Worm (Caenorhabditis elegans) whole organism, young adult: Measurements from ENCODE around the gene C18H7.7.
A peak's percentile ranks its signal among the peaks of the same experiment; 100 is the strongest.

ENCODE experiments used
- B0261.1 ChIP-seq: sonication (generic microtip); optimal IDR thresholded peaks from 2 replicates; lab custom pipeline; 2016; ENCODE audit warnings: mild to moderate bottlenecking, missing genetic modification characterization, moderate library complexity, missing compliant biosample characterization
- B0336.3 ChIP-seq: fragments of 200-800 bp; sonication (Bioruptor generic); IDR thresholded peaks from 2 replicates; pipeline ENCODE4 v1.3.6; 2022; ENCODE audit warnings: missing genetic modification characterization, missing compliant biosample characterization
- C17E4.6 ChIP-seq: fragments of 200-800 bp; sonication (Bioruptor generic); IDR thresholded peaks from 2 replicates; pipeline ENCODE4 v1.3.6; 2022; ENCODE audit warnings: missing genetic modification reagents, missing genetic modification characterization, missing compliant biosample characterization
- F33H1.4 ChIP-seq: fragments of 200-800 bp; sonication (Bioruptor generic); IDR thresholded peaks from 2 replicates; pipeline ENCODE4 v1.3.6; 2022; ENCODE audit warnings: missing genetic modification reagents, missing genetic modification characterization, missing compliant biosample characterization
- F55B11.4 ChIP-seq: sonication (generic microtip); optimal IDR thresholded peaks from 2 replicates; lab custom pipeline; 2016; ENCODE audit warnings: missing compliant biosample characterization, missing genetic modification characterization, borderline replicate concordance; ENCODE audit not compliant: insufficient read depth
- Y56A3A.18 ChIP-seq: fragments of 200-800 bp; sonication (Bioruptor generic); IDR thresholded peaks from 2 replicates; pipeline ENCODE4 v1.3.6; 2022; ENCODE audit warnings: missing genetic modification reagents, missing genetic modification characterization, missing compliant biosample characterization
- Y67H2A.10 ChIP-seq: fragments of 200-800 bp; sonication (Bioruptor generic); conservative IDR thresholded peaks from 2 replicates; pipeline ENCODE4 v1.3.6; 2022; ENCODE audit warnings: missing genetic modification reagents, missing genetic modification characterization, missing compliant biosample characterization
- aptf-3 ChIP-seq: fragments of 200-800 bp; sonication (Bioruptor generic); IDR thresholded peaks from 2 replicates; pipeline ENCODE4 v1.3.6; 2022; ENCODE audit warnings: missing genetic modification characterization, missing compliant biosample characterization
- bed-1 ChIP-seq: fragments of 200-800 bp; sonication (Bioruptor generic); IDR thresholded peaks from 2 replicates; pipeline ENCODE4 v1.3.6; 2022; ENCODE audit warnings: missing genetic modification reagents, missing genetic modification characterization, missing compliant biosample characterization
- cebp-1 ChIP-seq, 2 experiments: fragments of 200-800 bp in 1 of 2; sonication (Bioruptor generic) in 1 of 2; sonication (generic microtip) in 1 of 2; IDR thresholded peaks in 1 of 2; optimal IDR thresholded peaks in 1 of 2; 2 replicates each; pipeline versions ENCODE4 v1.3.6 to Lab custom; 2017 to 2022; ENCODE audit warnings: missing compliant biosample characterization in 2 of 2, missing genetic modification characterization in 2 of 2, mild to moderate bottlenecking in 1 of 2, missing genetic modification reagents in 1 of 2, moderate library complexity in 1 of 2
- ceh-100 ChIP-seq: fragments of 200-800 bp; sonication (Bioruptor generic); IDR thresholded peaks from 2 replicates; pipeline ENCODE4 v1.3.6; 2022; ENCODE audit warnings: missing genetic modification reagents, missing genetic modification characterization, missing compliant biosample characterization
- ceh-40 ChIP-seq: fragments of 200-800 bp; sonication (Bioruptor generic); IDR thresholded peaks from 2 replicates; pipeline ENCODE4 v1.3.6; 2022; ENCODE audit warnings: missing genetic modification characterization, missing compliant biosample characterization
- dox-1 ChIP-seq: fragments of 200-800 bp; sonication (Bioruptor generic); IDR thresholded peaks from 2 replicates; pipeline ENCODE4 v1.3.6; 2022; ENCODE audit warnings: missing genetic modification reagents, missing genetic modification characterization, missing compliant biosample characterization
- dpff-1 ChIP-seq: sonication (generic microtip); optimal IDR thresholded peaks from 2 replicates; lab custom pipeline; 2017; ENCODE audit warnings: mild to moderate bottlenecking, missing genetic modification characterization, missing compliant biosample characterization
- dpl-1 ChIP-seq: fragments of 150-350 bp; optimal IDR thresholded peaks from 2 replicates; lab custom pipeline; 2014; ENCODE audit warnings: missing biosample characterization, missing genetic modification reagents, missing genetic modification characterization
- efl-1 ChIP-seq: fragments of 150-350 bp; optimal IDR thresholded peaks from 2 replicates; lab custom pipeline; 2014; ENCODE audit warnings: missing biosample characterization, missing genetic modification reagents, missing genetic modification characterization
- egrh-3 ChIP-seq: fragments of 200-800 bp; sonication (Bioruptor generic); IDR thresholded peaks from 2 replicates; pipeline ENCODE4 v1.3.6; 2022; ENCODE audit warnings: missing genetic modification reagents, missing genetic modification characterization, missing compliant biosample characterization
- fkh-3 ChIP-seq: sonication (generic microtip); optimal IDR thresholded peaks from 2 replicates; lab custom pipeline; 2016; ENCODE audit warnings: mild to moderate bottlenecking, missing genetic modification characterization, missing compliant biosample characterization
- him-1 ChIP-seq: sonication (generic microtip); optimal IDR thresholded peaks from 2 replicates; lab custom pipeline; 2016; ENCODE audit warnings: missing genotype, missing genetic modification reagents, missing genetic modification characterization, missing compliant biosample characterization
- hlh-12 ChIP-seq: sonication (generic microtip); optimal IDR thresholded peaks from 2 replicates; lab custom pipeline; 2016; ENCODE audit warnings: missing genetic modification characterization, missing compliant biosample characterization
- lin-26 ChIP-seq: fragments of 200-800 bp; sonication (Bioruptor generic); IDR thresholded peaks from 2 replicates; pipeline ENCODE4 v1.3.6; 2022; ENCODE audit warnings: missing genetic modification reagents, missing genetic modification characterization, missing compliant biosample characterization
- lin-40 ChIP-seq: sonication (generic microtip); optimal IDR thresholded peaks from 2 replicates; lab custom pipeline; 2016; ENCODE audit warnings: missing genetic modification characterization, mild to moderate bottlenecking, missing compliant biosample characterization, missing genotype, missing genetic modification reagents
- madf-10 ChIP-seq: sonication (generic microtip); optimal IDR thresholded peaks from 2 replicates; lab custom pipeline; 2016; ENCODE audit warnings: mild to moderate bottlenecking, missing genetic modification characterization, missing compliant biosample characterization
- madf-3 ChIP-seq: fragments of 200-800 bp; sonication (Bioruptor generic); IDR thresholded peaks from 2 replicates; pipeline ENCODE4 v1.3.6; 2022; ENCODE audit warnings: missing genetic modification reagents, missing genetic modification characterization, missing compliant biosample characterization
- madf-6 ChIP-seq: fragments of 200-800 bp; sonication (Bioruptor generic); IDR thresholded peaks from 2 replicates; pipeline ENCODE4 v1.3.6; 2022; ENCODE audit warnings: missing genetic modification reagents, missing genetic modification characterization, missing compliant biosample characterization
- madf-8 ChIP-seq: fragments of 200-800 bp; sonication (Bioruptor generic); conservative IDR thresholded peaks from 2 replicates; pipeline ENCODE4 v1.3.6; 2022; ENCODE audit warnings: missing genetic modification reagents, missing genetic modification characterization, missing compliant biosample characterization
- mcd-1 ChIP-seq: fragments of 200-800 bp; sonication (Bioruptor generic); IDR thresholded peaks from 2 replicates; pipeline ENCODE4 v1.3.6; 2022; ENCODE audit warnings: missing genetic modification reagents, missing genetic modification characterization, missing compliant biosample characterization
- mel-28 ChIP-seq: sonication (generic microtip); optimal IDR thresholded peaks from 2 replicates; lab custom pipeline; 2016; ENCODE audit warnings: borderline replicate concordance, mild to moderate bottlenecking, missing genetic modification characterization, missing compliant biosample characterization
- nhr-27 ChIP-seq: fragments of 200-800 bp; sonication (Bioruptor generic); optimal IDR thresholded peaks from 2 replicates; lab custom pipeline; 2018; ENCODE audit warnings: mild to moderate bottlenecking, missing genetic modification characterization, moderate library complexity, missing compliant biosample characterization
- nhr-80 ChIP-seq: sonication (generic microtip); optimal IDR thresholded peaks from 2 replicates; lab custom pipeline; 2016; ENCODE audit warnings: missing genetic modification characterization, missing compliant biosample characterization
- repo-1 ChIP-seq: sonication (generic microtip); optimal IDR thresholded peaks from 2 replicates; lab custom pipeline; 2017; ENCODE audit warnings: mild to moderate bottlenecking, missing genetic modification characterization, missing compliant biosample characterization
- snpc-3.4 ChIP-seq: sonication (generic microtip); optimal IDR thresholded peaks from 2 replicates; lab custom pipeline; 2017; ENCODE audit warnings: missing genetic modification characterization, mild to moderate bottlenecking, missing compliant biosample characterization, antibody characterized with exemption, moderate library complexity, missing genotype, missing genetic modification reagents
- snpc-4 ChIP-seq, 5 experiments: fragments of 150-350 bp in 1 of 5; sonication (generic microtip) in 4 of 5; optimal IDR thresholded peaks; 2 replicates each; lab custom pipeline; 2014 to 2018; ENCODE audit warnings: missing genetic modification characterization in 5 of 5, missing biosample characterization in 3 of 5, antibody characterized with exemption in 2 of 5, mild to moderate bottlenecking in 2 of 5, missing compliant biosample characterization in 2 of 5, missing genotype in 2 of 5, moderate library complexity in 2 of 5, missing genetic modification reagents in 1 of 5
- tbp1 ChIP-seq: fragments of 200-800 bp; sonication (Bioruptor generic); optimal IDR thresholded peaks from 2 replicates; lab custom pipeline; 2018; ENCODE audit warnings: mild to moderate bottlenecking, missing genetic modification characterization, missing compliant biosample characterization
- unc-130 ChIP-seq: sonication (generic microtip); optimal IDR thresholded peaks from 2 replicates; lab custom pipeline; 2016; ENCODE audit warnings: missing genetic modification reagents, missing genetic modification characterization, missing compliant biosample characterization
- zfh-2 ChIP-seq: fragments of 200-800 bp; sonication (Bioruptor generic); conservative IDR thresholded peaks from 2 replicates; pipeline ENCODE4 v1.3.6; 2022; ENCODE audit warnings: missing genetic modification reagents, missing genetic modification characterization, missing compliant biosample characterization
- ztf-18 ChIP-seq: sonication (generic microtip); optimal IDR thresholded peaks from 2 replicates; lab custom pipeline; 2016; ENCODE audit warnings: missing genotype, mild to moderate bottlenecking, missing genetic modification characterization, missing compliant biosample characterization
- ztf-22 ChIP-seq: fragments of 200-800 bp; sonication (Bioruptor generic); optimal IDR thresholded peaks from 2 replicates; lab custom pipeline; 2018; ENCODE audit warnings: mild to moderate bottlenecking, missing genetic modification characterization, moderate library complexity, missing compliant biosample characterization
- ztf-26 ChIP-seq: sonication (generic microtip); optimal IDR thresholded peaks from 2 replicates; lab custom pipeline; 2017; ENCODE audit warnings: missing genetic modification characterization, missing compliant biosample characterization

The C18H7.7 gene

DNA sequence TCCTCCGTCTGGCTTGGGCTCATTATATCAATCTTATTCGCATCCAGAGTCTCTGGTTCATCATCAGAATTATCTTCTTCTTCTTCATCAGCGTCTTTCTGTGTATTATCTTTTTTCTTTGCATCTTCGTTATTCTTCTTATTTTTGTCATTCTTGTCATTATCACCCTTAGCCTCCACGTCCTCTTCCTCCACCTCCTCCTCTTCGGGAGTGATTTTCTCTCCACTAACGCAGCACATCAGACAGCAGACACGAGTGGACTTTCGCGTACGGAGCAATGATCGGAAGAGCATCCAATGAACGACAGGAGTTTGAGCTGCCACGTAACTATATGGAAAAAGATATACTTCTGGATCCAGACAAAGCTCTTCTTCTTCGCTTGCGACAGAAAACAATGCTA is 12.2 kb downstream of the C18H7.7 start:
- TF ChIP-seq fkh-3 (no peak), mcd-1 (no peak), snpc-4 (GFP tag; optimal IDR thresholded peaks at IDR 0.05; lab: Kevin White, UChicago) (no peak), snpc-4 (tag; optimal IDR thresholded peaks at IDR 0.05; lab: Kevin White, UChicago) (no peak), Y67H2A.10 (GFP tag; lab: Robert Waterston, UW) (no peak), him-1 (tag; lab: Kevin White, UChicago) (no peak), nhr-27 (tag; lab: Kevin White, UChicago) (no peak), efl-1 (no peak), repo-1 (no peak), hlh-12 (tag; lab: Kevin White, UChicago) (no peak), nhr-80 (no peak)

DNA sequence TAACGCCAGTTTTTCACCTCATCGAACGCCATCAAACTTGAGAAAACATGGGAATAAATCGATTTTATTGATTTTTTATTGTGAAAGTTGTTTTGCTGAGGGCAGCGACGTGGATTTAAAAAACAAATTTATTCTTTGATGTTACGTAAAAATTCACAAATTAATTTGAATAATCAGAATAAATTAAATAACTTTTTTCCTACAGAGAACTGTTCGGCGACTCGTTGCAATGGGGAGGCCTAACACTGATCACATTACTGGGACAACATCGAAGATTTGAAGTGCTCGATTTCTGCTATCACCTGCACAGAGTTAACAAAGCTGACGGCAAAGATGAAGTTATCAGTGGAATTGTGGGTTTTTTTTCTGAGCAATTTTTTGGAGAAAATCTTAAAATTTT is 14.1 kb downstream of the C18H7.7 start, which contains the start of gene F56A11.6:
Gene F56A11.6 (minus strand): TSS at position 101 of the 400 bp plus-strand sequence.
- no peak for TF ChIP-seq F33H1.4
- no peak for TF ChIP-seq C17E4.6 (GFP tag; lab: Robert Waterston, UW)
- TF ChIP-seq ztf-18 (tag; lab: Kevin White, UChicago), result no peak
- TF ChIP-seq madf-10 (tag; lab: Kevin White, UChicago), result no peak
- no peak for TF ChIP-seq egrh-3
- no peak for TF ChIP-seq B0261.1 (tag; lab: Kevin White, UChicago)
- TF ChIP-seq ceh-40 (GFP tag; lab: Robert Waterston, UW), result no peak

DNA sequence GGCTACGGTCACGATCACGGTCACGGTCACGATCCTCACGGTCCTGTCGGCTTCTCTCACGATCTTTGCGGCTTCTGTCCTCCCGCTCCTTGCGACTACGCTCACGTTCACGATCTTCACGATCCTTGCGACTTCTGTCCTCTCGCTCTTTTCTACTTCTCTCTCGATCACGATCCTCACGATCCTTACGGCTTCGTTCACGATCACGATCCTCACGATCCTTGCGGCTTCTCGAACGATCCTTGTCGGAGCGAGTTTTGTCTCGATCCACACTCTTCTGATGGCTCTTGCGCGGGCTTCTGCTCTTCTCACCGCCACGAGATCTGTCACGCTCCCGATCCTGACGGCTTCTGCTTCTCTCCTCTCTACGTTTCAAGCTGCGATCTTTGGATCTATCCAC is 15.7 kb downstream of the C18H7.7 start:
- TF ChIP-seq him-1 (tag; lab: Kevin White, UChicago) (no peak), dox-1 (no peak), madf-3 (GFP tag; lab: Robert Waterston, UW) (no peak), egrh-3 (peak; percentile 7; the same call in 1 of the 2 replicates), Y67H2A.10 (GFP tag; lab: Robert Waterston, UW) (no peak), zfh-2 (GFP tag; lab: Robert Waterston, UW) (peak; percentile 75)

DNA sequence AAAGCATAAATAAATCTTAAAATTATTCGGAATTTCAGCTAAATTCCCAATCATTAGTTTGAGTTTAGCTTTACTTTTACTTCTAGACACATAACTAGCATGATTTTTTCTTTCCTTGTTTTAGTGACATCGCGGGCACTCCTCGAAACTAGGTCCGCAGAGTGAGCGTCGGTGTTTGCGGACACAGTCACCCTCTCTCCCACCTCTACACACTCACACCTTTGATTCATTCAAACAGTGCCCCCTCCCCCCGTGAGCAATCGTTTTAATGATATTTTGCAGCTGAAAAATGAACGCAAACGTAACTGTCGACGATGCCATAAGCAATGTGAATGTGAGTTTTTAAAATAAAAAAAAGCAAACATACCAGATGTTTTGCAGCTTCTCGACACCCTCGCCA is 23.7 kb downstream of the C18H7.7 start, which contains the start of gene gex-2:
Gene gex-2 (plus strand): TSS at position 283 of the 400 bp plus-strand sequence.
- TF ChIP-seq nhr-80 (peak; percentile 10), egrh-3 (no peak), bed-1 (GFP tag; lab: Robert Waterston, UW) (no peak), mcd-1 (0 out of 2 replicates have a peak, but pooled peaks have one; percentile 19)

DNA sequence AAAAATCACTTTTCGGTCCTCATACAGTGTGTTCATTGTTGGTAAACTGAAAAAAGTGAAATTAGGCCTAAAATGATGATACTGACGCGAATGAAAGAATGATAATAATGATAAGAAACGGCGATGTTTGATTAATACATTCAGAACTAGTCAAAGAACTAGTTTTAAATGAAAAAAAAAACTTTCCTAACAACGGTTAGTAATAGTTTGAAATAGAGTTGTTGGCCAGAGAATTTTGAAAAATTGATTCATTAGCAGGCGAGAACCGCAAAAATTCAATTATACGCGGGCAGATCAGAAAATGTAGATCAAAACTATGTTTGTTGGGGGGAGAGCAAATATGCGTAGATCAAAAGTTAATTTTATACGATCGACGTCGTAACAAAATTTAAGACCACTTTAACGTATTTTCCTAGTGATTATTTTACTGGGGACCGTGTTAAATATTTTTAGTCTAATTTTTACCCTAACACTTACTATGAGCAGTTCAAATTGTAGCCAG is 25.3 kb downstream of the C18H7.7 start, which contains the start of gene F56A11.5:
Gene F56A11.5 (minus strand): TSS at position 51 of the 502 bp plus-strand sequence.
- TF ChIP-seq madf-6, result peak; percentile 78
- no peak for TF ChIP-seq ztf-22
- peak; percentile 65 for TF ChIP-seq efl-1
- TF ChIP-seq madf-8 (GFP tag; lab: Robert Waterston, UW), result peak; percentile 59

DNA sequence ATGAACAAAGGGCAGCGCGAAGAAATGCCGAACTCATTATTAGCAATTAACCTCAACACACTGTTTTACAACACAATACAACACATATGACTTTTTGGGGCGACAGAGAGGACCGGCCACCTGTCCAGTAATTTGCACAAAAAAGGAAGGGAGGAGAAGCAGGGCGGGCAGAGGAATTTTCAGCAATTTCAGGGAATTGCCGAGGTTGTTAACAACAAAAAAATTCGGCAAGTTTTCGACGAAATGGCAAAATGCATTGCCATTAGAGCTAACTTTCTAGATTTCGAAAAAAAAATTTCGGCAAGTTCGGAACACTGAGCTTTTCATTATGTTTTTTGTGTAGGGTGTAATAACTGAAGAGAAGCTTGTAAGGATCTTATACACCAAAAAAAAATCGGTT is 32.2 kb downstream of the C18H7.7 start:
- TF ChIP-seq repo-1, result no peak
- TF ChIP-seq snpc-3.4 (tag; lab: Kevin White, UChicago), result no peak
- no peak for TF ChIP-seq aptf-3 (GFP tag; lab: Robert Waterston, UW)
- no peak for TF ChIP-seq dpff-1 (tag; lab: Kevin White, UChicago)
- no peak for TF ChIP-seq fkh-3
- TF ChIP-seq lin-40 (tag; lab: Kevin White, UChicago), result no peak
- no peak for TF ChIP-seq Y56A3A.18 (GFP tag; lab: Robert Waterston, UW)
- TF ChIP-seq ztf-26 (tag; lab: Kevin White, UChicago), result no peak
- TF ChIP-seq lin-26 (GFP tag; lab: Robert Waterston, UW), result no peak
- no peak for TF ChIP-seq ztf-18 (tag; lab: Kevin White, UChicago)
- no peak for TF ChIP-seq ceh-100 (GFP tag; lab: Robert Waterston, UW)
- TF ChIP-seq dpl-1 (GFP tag; lab: Kevin White, UChicago), result no peak
- TF ChIP-seq cebp-1 (GFP tag; IDR thresholded peaks at IDR 0.05; lab: Robert Waterston, UW), result no peak
- no peak for TF ChIP-seq cebp-1 (tag; optimal IDR thresholded peaks at IDR 0.05; lab: Kevin White, UChicago)
- TF ChIP-seq F55B11.4 (tag; lab: Kevin White, UChicago), result no peak
- TF ChIP-seq B0336.3 (GFP tag; lab: Robert Waterston, UW), result no peak
- TF ChIP-seq mel-28 (tag; lab: Kevin White, UChicago), result no peak
- no peak for TF ChIP-seq tbp1
- TF ChIP-seq unc-130 (GFP tag; lab: Kevin White, UChicago), result no peak
